Fruit fly (Drosophila melanogaster): ENCODE measurements around the gene CG32720.

DNA sequence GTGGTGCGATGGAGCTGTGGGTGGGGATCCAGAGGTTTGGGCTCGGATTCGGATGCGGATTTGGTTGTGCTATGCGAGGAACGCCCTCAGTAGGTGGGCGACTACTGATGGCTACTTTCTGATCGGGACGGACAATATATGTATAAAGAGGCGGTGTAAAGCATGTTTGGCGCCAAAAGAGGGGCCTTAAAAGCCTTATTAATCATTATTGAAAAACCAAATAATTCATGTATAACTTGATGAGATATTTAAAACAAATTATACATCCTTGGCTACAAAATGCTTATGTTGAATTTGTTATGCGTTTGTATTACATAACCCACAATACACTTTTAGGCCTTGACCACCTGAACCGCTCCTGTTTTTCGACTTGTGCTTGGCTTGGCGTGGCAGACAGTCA, 23.2 kb upstream of the CG32720 start:
- no peak for TF ChIP-seq ttk (optimal IDR thresholded peaks at IDR 0.05)
- TF ChIP-seq h (optimal IDR thresholded peaks at IDR 0.05): no peak
- no peak for TF ChIP-seq psq (optimal IDR thresholded peaks at IDR 0.05)
- no peak for TF ChIP-seq Sin3A (optimal IDR thresholded peaks at IDR 0.05)

Measured in Kc167 (cell line).